Worm (Caenorhabditis elegans) whole organism, L4 larva: ENCODE data around the gene Y77E11A.16.
A peak's percentile ranks its signal among the peaks of the same experiment; 100 is the strongest.

Experiments
- D1046.2 ChIP-seq: fragments of 200-800 bp; sonication (Bioruptor generic); IDR thresholded peaks from 2 replicates; pipeline ENCODE4 v1.3.6; 2022; ENCODE audit warnings: missing genetic modification characterization, missing compliant biosample characterization
- F10B5.3 ChIP-seq: sonication (generic microtip); optimal IDR thresholded peaks from 2 replicates; lab custom pipeline; 2016; ENCODE audit warnings: mild to moderate bottlenecking, missing genetic modification characterization, missing compliant biosample characterization
- F26F4.8 ChIP-seq: fragments of 200-800 bp; sonication (Bioruptor generic); conservative IDR thresholded peaks from 2 replicates; pipeline ENCODE4 v1.3.6; 2022; ENCODE audit warnings: missing genetic modification characterization, missing compliant biosample characterization
- R02D3.7 ChIP-seq: fragments of 150-350 bp; sonication (generic microtip); optimal IDR thresholded peaks from 3 replicates; lab custom pipeline; 2014; ENCODE audit warnings: missing biosample characterization, missing genetic modification characterization
- Y105C5A.15 ChIP-seq: fragments of 200-800 bp; sonication (Bioruptor generic); IDR thresholded peaks from 2 replicates; pipeline ENCODE4 v1.3.6; 2022; ENCODE audit warnings: missing genetic modification characterization, missing compliant biosample characterization
- Y5F2A.4 ChIP-seq: fragments of 200-800 bp; sonication (Bioruptor generic); optimal IDR thresholded peaks from 2 replicates; lab custom pipeline; 2018; ENCODE audit warnings: mild to moderate bottlenecking, missing genetic modification characterization, missing compliant biosample characterization
- ZK546.5 ChIP-seq, 2 experiments: sonication (generic microtip); optimal IDR thresholded peaks; 2 replicates each; lab custom pipeline; 2017; ENCODE audit warnings: missing biosample characterization in 2 of 2, missing genetic modification characterization in 2 of 2
- arid-1 ChIP-seq: fragments of 200-800 bp; sonication (Bioruptor generic); conservative IDR thresholded peaks from 2 replicates; pipeline ENCODE4 v1.3.6; 2022; ENCODE audit warnings: missing genetic modification reagents, missing genetic modification characterization, missing compliant biosample characterization
- ceh-28 ChIP-seq: fragments of 150-350 bp; optimal IDR thresholded peaks from 2 replicates; lab custom pipeline; 2014; ENCODE audit warnings: missing biosample characterization, missing genetic modification reagents, missing genetic modification characterization
- daf-16 ChIP-seq, 3 experiments: sonication (generic microtip); optimal IDR thresholded peaks; 2 replicates each; lab custom pipeline; 2016 to 2017; ENCODE audit warnings: missing genetic modification characterization in 3 of 3, missing genetic modification reagents in 3 of 3, mild to moderate bottlenecking in 2 of 3, missing compliant biosample characterization in 2 of 3, missing biosample characterization in 1 of 3, moderate library complexity in 1 of 3
- daf-19 ChIP-seq: fragments of 200-800 bp; sonication (Bioruptor generic); conservative IDR thresholded peaks from 2 replicates; pipeline ENCODE4 v1.3.6; 2022; ENCODE audit warnings: missing genetic modification characterization, missing compliant biosample characterization
- duxl-1 ChIP-seq: sonication (generic microtip); optimal IDR thresholded peaks from 2 replicates; lab custom pipeline; 2016; ENCODE audit warnings: mild to moderate bottlenecking, missing genetic modification characterization, moderate library complexity, missing compliant biosample characterization; ENCODE audit not compliant: poor library complexity
- fkh-10 ChIP-seq: fragments of 150-350 bp; optimal IDR thresholded peaks from 2 replicates; lab custom pipeline; 2014; ENCODE audit warnings: missing biosample characterization, missing genetic modification reagents, missing genetic modification characterization
- gei-8 ChIP-seq: fragments of 200-800 bp; sonication (Bioruptor generic); optimal IDR thresholded peaks from 2 replicates; lab custom pipeline; 2018; ENCODE audit warnings: mild to moderate bottlenecking, missing genetic modification characterization, missing compliant biosample characterization
- hlh-11 ChIP-seq: fragments of 200-800 bp; sonication (Bioruptor generic); optimal IDR thresholded peaks from 2 replicates; lab custom pipeline; 2018; ENCODE audit warnings: mild to moderate bottlenecking, missing genetic modification characterization, missing compliant biosample characterization
- hmg-1.1 ChIP-seq: fragments of 200-800 bp; sonication (Bioruptor generic); IDR thresholded peaks from 2 replicates; pipeline ENCODE4 v1.3.6; 2022; ENCODE audit warnings: missing genetic modification reagents, missing genetic modification characterization, missing compliant biosample characterization
- lim-7 ChIP-seq: fragments of 200-800 bp; sonication (Bioruptor generic); IDR thresholded peaks from 2 replicates; pipeline ENCODE4 v1.3.6; 2022; ENCODE audit warnings: missing genetic modification characterization, missing compliant biosample characterization
- lsy-2 ChIP-seq, 2 experiments: fragments of 150-350 bp in 1 of 2; sonication (generic microtip) in 1 of 2; optimal IDR thresholded peaks; 2 replicates each; lab custom pipeline; 2014 to 2017; ENCODE audit warnings: missing biosample characterization in 2 of 2, missing genetic modification characterization in 2 of 2
- mdl-1 ChIP-seq, 2 experiments: fragments of 150-350 bp in 1 of 2; sonication (generic microtip) in 1 of 2; optimal IDR thresholded peaks; 2 replicates each; lab custom pipeline; 2014 to 2017; ENCODE audit warnings: missing biosample characterization in 2 of 2, missing genetic modification characterization in 2 of 2
- nhr-11 ChIP-seq: fragments of 150-350 bp; optimal IDR thresholded peaks from 2 replicates; lab custom pipeline; 2014; ENCODE audit warnings: missing biosample characterization, missing genetic modification characterization
- nhr-237 ChIP-seq: sonication (generic microtip); optimal IDR thresholded peaks from 2 replicates; lab custom pipeline; 2017; ENCODE audit warnings: missing biosample characterization, missing genetic modification characterization
- nhr-42 ChIP-seq: fragments of 200-800 bp; sonication (Bioruptor generic); IDR thresholded peaks from 2 replicates; pipeline ENCODE4 v1.3.6; 2022; ENCODE audit warnings: missing genetic modification characterization, missing compliant biosample characterization
- nhr-48 ChIP-seq: sonication (generic microtip); optimal IDR thresholded peaks from 2 replicates; lab custom pipeline; 2016; ENCODE audit warnings: mild to moderate bottlenecking, missing genetic modification characterization, missing compliant biosample characterization
- pha-4 ChIP-seq, 2 experiments: fragments of 150-350 bp in 1 of 2; fragments of 200-800 bp in 1 of 2; sonication (Bioruptor generic) in 1 of 2; IDR thresholded peaks in 1 of 2; optimal IDR thresholded peaks in 1 of 2; 2 replicates each; pipeline versions ENCODE4 v1.3.6 to Lab custom; 2014 to 2022; ENCODE audit warnings: missing genetic modification characterization in 2 of 2, missing genetic modification reagents in 2 of 2, missing biosample characterization in 1 of 2, missing compliant biosample characterization in 1 of 2
- php-3 ChIP-seq: fragments of 200-800 bp; sonication (Bioruptor generic); IDR thresholded peaks from 2 replicates; pipeline ENCODE4 v1.3.6; 2022; ENCODE audit warnings: missing genetic modification reagents, missing genetic modification characterization, missing compliant biosample characterization
- saeg-2 ChIP-seq: fragments of 200-800 bp; sonication (Bioruptor generic); IDR thresholded peaks from 2 replicates; pipeline ENCODE4 v1.3.6; 2022; ENCODE audit warnings: missing genetic modification reagents, missing genetic modification characterization, missing compliant biosample characterization
- set-16 ChIP-seq: fragments of 200-800 bp; sonication (Bioruptor generic); IDR thresholded peaks from 2 replicates; pipeline ENCODE4 v1.3.6; 2022; ENCODE audit warnings: missing genetic modification reagents, missing genetic modification characterization, missing compliant biosample characterization
- snpc-1.2 ChIP-seq: fragments of 200-800 bp; sonication (Bioruptor generic); IDR thresholded peaks from 2 replicates; pipeline ENCODE4 v1.3.6; 2022; ENCODE audit warnings: missing genetic modification reagents, missing genetic modification characterization, missing compliant biosample characterization
- zag-1 ChIP-seq: fragments of 150-350 bp; optimal IDR thresholded peaks from 2 replicates; lab custom pipeline; 2014; ENCODE audit warnings: missing biosample characterization, missing genetic modification characterization
- ztf-7 ChIP-seq: fragments of 150-350 bp; optimal IDR thresholded peaks from 2 replicates; lab custom pipeline; 2014; ENCODE audit warnings: missing biosample characterization, missing genetic modification characterization

Y77E11A.16 gene

ce11 chrIV:1484968-1485474 is at the start of gene Y77E11A.16:
Y77E11A.16 (plus strand) TSS chrIV:1485424.
- TF ChIP-seq daf-19 (GFP tag; lab: Robert Waterston, UW) (no peak), lsy-2 (tag; optimal IDR thresholded peaks at IDR 0.05; lab: Kevin White, UChicago) (no peak), duxl-1 (tag; lab: Kevin White, UChicago) (no peak), nhr-42 (GFP tag; lab: Robert Waterston, UW) (no peak), snpc-1.2 (GFP tag; lab: Robert Waterston, UW) (no peak), Y5F2A.4 (GFP tag; lab: Kevin White, UChicago) (no peak), ceh-28 (tag; lab: Kevin White, UChicago) (no peak)

DNA sequence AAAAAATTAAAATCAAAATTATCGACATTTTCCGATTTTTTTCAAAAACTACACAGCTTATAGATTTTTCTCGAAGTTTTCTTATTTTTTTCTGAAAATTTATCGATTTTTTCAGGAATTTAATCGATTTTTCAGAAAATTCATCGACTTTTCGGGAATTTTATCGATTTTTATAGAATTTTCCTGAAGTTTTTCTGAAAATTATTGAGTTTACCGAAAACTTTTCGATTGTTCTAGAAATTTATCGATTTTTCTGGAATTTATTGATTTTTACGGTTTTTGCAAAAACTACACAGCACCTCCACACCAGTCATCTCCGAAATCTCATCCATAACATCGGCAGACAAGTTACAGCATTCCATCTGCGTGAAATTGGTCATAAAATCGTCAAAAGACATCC is 47.6 kb upstream of the Y77E11A.16 start:
- TF ChIP-seq hmg-1.1 (GFP tag; lab: Robert Waterston, UW) (0 out of 2 replicates have a peak, but pooled peaks have one; percentile 12), F10B5.3 (tag; lab: Kevin White, UChicago) (no peak), ceh-28 (tag; lab: Kevin White, UChicago) (peak; percentile 74)

- TF ChIP-seq set-16 (GFP tag; lab: Robert Waterston, UW), result peak; percentile 62; the same call in 1 of the 2 replicates
- TF ChIP-seq, all 104 proteins: peak for 1; not testable (repeated sequence) for 103
These were observed 45.1 kb upstream of the Y77E11A.16 start for ce11 chrIV:1440094-1440493.

ce11 chrIV:1443514-1443913 is 41.7 kb upstream of the Y77E11A.16 start:
- TF ChIP-seq ceh-28 (tag; lab: Kevin White, UChicago) (peak; percentile 94), fkh-10 (GFP tag; lab: Kevin White, UChicago) (no peak)

ce11 chrIV:1443997-1444678 is 41.1 kb upstream of the Y77E11A.16 start:
- TF ChIP-seq lim-7 (GFP tag; lab: Robert Waterston, UW) (no peak), zag-1 (tag; lab: Kevin White, UChicago) (no peak), Y105C5A.15 (GFP tag; lab: Robert Waterston, UW) (no peak), ceh-28 (tag; lab: Kevin White, UChicago) (peak; percentile 60), pha-4 (GFP tag; IDR thresholded peaks at IDR 0.05; lab: Robert Waterston, UW) (no peak), pha-4 (tag; optimal IDR thresholded peaks at IDR 0.05; lab: Kevin White, UChicago) (no peak), mdl-1 (tag; optimal IDR thresholded peaks at IDR 0.05; lab: Kevin White, UChicago) (no peak), D1046.2 (GFP tag; lab: Robert Waterston, UW) (no peak), hlh-11 (tag; lab: Kevin White, UChicago) (no peak), arid-1 (GFP tag; lab: Robert Waterston, UW) (no peak), set-16 (GFP tag; lab: Robert Waterston, UW) (peak; percentile 54)

DNA sequence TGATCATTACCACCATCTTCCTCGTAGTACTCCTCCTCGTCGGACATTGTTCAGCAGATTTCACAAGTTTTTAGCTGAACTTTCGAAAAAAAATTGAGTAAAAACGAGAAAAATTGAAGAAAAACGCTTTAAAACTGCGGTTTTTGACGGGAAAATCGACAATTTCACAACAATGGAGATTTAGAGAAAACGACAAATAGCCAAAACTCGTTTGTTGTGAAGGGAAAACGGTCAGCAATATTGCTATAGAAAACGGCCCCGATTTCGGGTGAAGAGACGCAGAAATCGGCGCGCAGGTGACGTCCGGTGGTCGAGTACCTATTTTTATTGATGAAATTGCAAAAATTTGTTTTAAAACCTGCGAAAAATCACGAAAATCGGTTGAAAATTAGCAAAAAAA is 39.3 kb upstream of the Y77E11A.16 start, which contains the start of gene clp-7:
Gene clp-7 (minus strand): TSS at position 47 of the 400 bp plus-strand sequence.
- TF ChIP-seq nhr-237 (tag; lab: Kevin White, UChicago) (no peak), R02D3.7 (tag; lab: Kevin White, UChicago) (no peak), F26F4.8 (no peak), saeg-2 (no peak), lim-7 (GFP tag; lab: Robert Waterston, UW) (no peak), daf-16 (GFP tag; optimal IDR thresholded peaks at IDR 0.05; lab: Kevin White, UChicago) (no peak), daf-16 (tag; optimal IDR thresholded peaks at IDR 0.05; lab: Kevin White, UChicago) (no peak), ztf-7 (no peak), hlh-11 (tag; lab: Kevin White, UChicago) (no peak), php-3 (GFP tag; lab: Robert Waterston, UW) (no peak), nhr-11 (no peak), ZK546.5 (tag; optimal IDR thresholded peaks at IDR 0.05; lab: Kevin White, UChicago) (no peak), gei-8 (GFP tag; lab: Kevin White, UChicago) (no peak), nhr-48 (tag; lab: Kevin White, UChicago) (no peak)
